Fruit fly (Drosophila melanogaster): ENCODE data around the gene bip1.
A peak's percentile ranks its signal among the peaks of the same experiment; 100 is the strongest.

bip1 gene

DNA sequence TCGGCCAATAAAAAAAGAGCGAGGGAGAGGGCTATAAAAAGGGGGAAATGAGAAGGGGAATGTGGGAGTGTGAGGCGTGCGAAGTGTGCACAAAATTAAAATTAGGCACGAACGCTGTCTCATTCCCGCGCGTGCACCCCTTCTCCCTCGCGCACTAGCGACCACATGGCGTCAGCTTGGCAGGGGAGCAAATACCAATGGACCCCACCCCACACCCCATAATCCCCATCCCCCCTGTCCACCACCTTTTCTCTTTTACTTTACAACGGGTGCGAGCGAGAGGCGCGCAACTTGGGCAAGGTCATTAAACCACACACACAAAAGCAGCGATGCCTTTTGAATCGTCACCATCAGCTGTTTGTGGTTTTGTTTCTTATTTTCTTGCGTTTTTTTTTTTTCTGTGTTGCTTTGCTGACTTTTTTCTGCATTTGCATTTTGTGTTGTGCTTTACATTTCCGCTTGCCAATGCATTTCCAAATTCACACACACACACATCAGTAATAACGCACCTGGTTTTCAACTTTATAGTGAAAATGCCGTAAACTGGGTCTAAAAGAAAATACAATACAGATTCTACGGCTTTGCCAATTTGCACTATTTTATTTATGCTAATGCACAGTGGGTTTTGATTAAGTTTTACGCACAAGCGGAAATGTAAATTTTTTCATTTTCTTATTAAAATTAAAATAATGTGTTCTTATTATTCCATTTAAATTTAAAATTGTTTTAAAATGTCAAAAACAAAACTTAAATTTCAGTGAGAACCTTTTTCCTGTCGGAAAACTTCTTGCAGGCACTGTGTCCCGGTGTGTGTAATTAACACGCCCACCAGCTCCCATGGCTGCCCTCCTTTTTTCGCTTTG is 34.0 kb downstream of the bip1 start (continued):
- TF ChIP-seq ftz-f1 (GFP tag; optimal IDR thresholded peaks at IDR 0.05) (no peak), crol (GFP tag; IDR thresholded peaks at IDR 0.05) (no peak), gcm (GFP tag; optimal IDR thresholded peaks at IDR 0.05) (no peak), danr (GFP tag; IDR thresholded peaks at IDR 0.05) (peak; percentile 44; the same call in 1 of the 2 replicates), Meics (GFP tag; optimal IDR thresholded peaks at IDR 0.05) (peak; percentile 51), CG12104 (GFP tag; optimal IDR thresholded peaks at IDR 0.05) (peak; percentile 49), Oli (tag; optimal IDR thresholded peaks at IDR 0.05) (peak; percentile 53), seq (GFP tag; IDR thresholded peaks at IDR 0.05) (peak; percentile 56; the same call in 1 of the 2 replicates), klu (GFP tag; IDR thresholded peaks at IDR 0.05) (peak; percentile 53), Kr (GFP tag; optimal IDR thresholded peaks at IDR 0.05) (no peak), CG17802 (tag; optimal IDR thresholded peaks at IDR 0.05) (no peak), sima (GFP tag; optimal IDR thresholded peaks at IDR 0.05) (no peak), cato (GFP tag; optimal IDR thresholded peaks at IDR 0.05; ENCODE audit: borderline replicate concordance) (no peak), corto (GFP tag; optimal IDR thresholded peaks at IDR 0.05) (no peak), Ravus (GFP tag; IDR thresholded peaks at IDR 0.05) (no peak), knrl (GFP tag; IDR thresholded peaks at IDR 0.05; ENCODE audit: partially characterized antibody) (no peak), rib (GFP tag; IDR thresholded peaks at IDR 0.05) (no peak), pum (GFP tag; optimal IDR thresholded peaks at IDR 0.05) (no peak), Chrac-16 (GFP tag; optimal IDR thresholded peaks at IDR 0.05) (peak; percentile 1), ab (GFP tag; optimal IDR thresholded peaks at IDR 0.05) (no peak), CG18262 (tag; optimal IDR thresholded peaks at IDR 0.05) (peak; percentile 54), kay (GFP tag; optimal IDR thresholded peaks at IDR 0.05) (peak; percentile 5), CG6175 (GFP tag; IDR thresholded peaks at IDR 0.05) (no peak), nau (GFP tag; optimal IDR thresholded peaks at IDR 0.05) (no peak), CG33557 (GFP tag; optimal IDR thresholded peaks at IDR 0.05) (no peak), Nf-YC (tag; optimal IDR thresholded peaks at IDR 0.05) (peak; percentile 45), bbx (GFP tag; IDR thresholded peaks at IDR 0.05; ENCODE audit: partially characterized antibody) (no peak), Atf3 (GFP tag; optimal IDR thresholded peaks at IDR 0.05) (no peak), eyg (GFP tag; optimal IDR thresholded peaks at IDR 0.05) (no peak), CG7357 (GFP tag; IDR thresholded peaks at IDR 0.05) (peak; percentile 43; the same call in 1 of the 3 replicates), bsh (GFP tag; optimal IDR thresholded peaks at IDR 0.05) (peak; percentile 16 to 21), Deaf1 (tag; optimal IDR thresholded peaks at IDR 0.05) (peak; percentile 26), Myb (GFP tag; optimal IDR thresholded peaks at IDR 0.05) (no peak), CG10209 (GFP tag; optimal IDR thresholded peaks at IDR 0.05) (peak; percentile 7), CG15269 (tag; optimal IDR thresholded peaks at IDR 0.05) (peak; percentile 59), CG10321 (GFP tag; IDR thresholded peaks at IDR 0.05) (no peak; the same call in 1 of the 2 replicates), CG30431 (GFP tag; optimal IDR thresholded peaks at IDR 0.05) (no peak), CG10267 (tag; optimal IDR thresholded peaks at IDR 0.05) (peak; percentile 23), CG1529 (GFP tag; optimal IDR thresholded peaks at IDR 0.05) (no peak), Bdp1 (GFP tag; optimal IDR thresholded peaks at IDR 0.05) (no peak), wdn (GFP tag; IDR thresholded peaks at IDR 0.05) (peak; percentile 49; the same call in 1 of the 2 replicates), crp (GFP tag; optimal IDR thresholded peaks at IDR 0.05) (peak in 1 of 2 experiments; percentile 70), Hsf (GFP tag; optimal IDR thresholded peaks at IDR 0.05) (peak; percentile 36), gro (GFP tag; optimal IDR thresholded peaks at IDR 0.05) (no peak), Ets65A (GFP tag) (peak; percentile 49), CG3407 (GFP tag; optimal IDR thresholded peaks at IDR 0.05) (no peak), CG15479 (GFP tag; optimal IDR thresholded peaks at IDR 0.05) (no peak), CG8281 (tag; optimal IDR thresholded peaks at IDR 0.05) (no peak), CG6654 (GFP tag; optimal IDR thresholded peaks at IDR 0.05) (no peak)
